Worm (Caenorhabditis elegans) whole organism, L2 larva: ENCODE measurements around the gene srx-34.

Source experiments
- ceh-82 ChIP-seq: fragments of 150-350 bp; optimal IDR thresholded peaks from 2 replicates; lab custom pipeline; 2014; ENCODE audit warnings: missing biosample characterization, missing genetic modification characterization
- elt-3 ChIP-seq: sonication (generic microtip); optimal IDR thresholded peaks from 2 replicates; lab custom pipeline; 2017; ENCODE audit warnings: missing biosample characterization, missing genetic modification characterization
- nhr-10 ChIP-seq: sonication (generic microtip); optimal IDR thresholded peaks from 2 replicates; lab custom pipeline; 2017; ENCODE audit warnings: missing biosample characterization, missing genetic modification characterization
- nhr-11 ChIP-seq: fragments of 150-350 bp; optimal IDR thresholded peaks from 2 replicates; lab custom pipeline; 2014; ENCODE audit warnings: missing biosample characterization, missing genetic modification characterization
- skn-1 ChIP-seq: sonication (generic microtip); optimal IDR thresholded peaks from 2 replicates; lab custom pipeline; 2017; ENCODE audit warnings: missing biosample characterization, missing genetic modification characterization
- unc-55 ChIP-seq: fragments of 150-350 bp; sonication (generic microtip); optimal IDR thresholded peaks from 3 replicates; lab custom pipeline; 2014; ENCODE audit warnings: missing biosample characterization, missing genetic modification reagents, missing genetic modification characterization

DNA sequence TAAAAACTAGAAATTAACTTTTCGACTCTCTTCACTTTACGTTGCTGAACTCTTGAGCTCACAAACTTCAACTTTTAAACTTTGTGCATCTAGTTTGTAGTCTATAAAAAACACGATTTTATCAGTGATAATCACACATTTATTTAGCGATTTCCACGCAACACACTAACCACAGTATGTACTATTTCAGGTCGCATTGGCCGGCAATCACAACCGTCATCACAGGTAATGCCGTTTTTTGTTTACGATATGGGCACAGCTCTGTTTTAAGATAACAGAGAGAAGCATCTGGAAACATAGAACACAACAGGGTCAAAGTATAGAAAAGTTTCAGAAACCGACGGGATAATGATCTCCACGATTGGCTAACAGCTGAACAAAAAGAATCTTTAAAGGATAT is 43.9 kb downstream of the srx-34 start:
- TF ChIP-seq nhr-10 (tag; lab: Kevin White, UChicago) (no peak), nhr-11 (tag; lab: Kevin White, UChicago) (no peak), ceh-82 (tag; lab: Kevin White, UChicago) (no peak), elt-3 (tag; lab: Kevin White, UChicago) (no peak), unc-55 (GFP tag; lab: Kevin White, UChicago) (no peak), skn-1 (tag; lab: Kevin White, UChicago) (no peak)
